Fruit fly (Drosophila melanogaster) whole organism: ENCODE results near the gene Nasp.

Source experiments
- CG8478 ChIP-seq: fragments of >200 bp; optimal IDR thresholded peaks from 2 replicates; lab custom pipeline; 2018; ENCODE audit warnings: inconsistent platforms
- Dll ChIP-seq: fragments of >200 bp; optimal IDR thresholded peaks from 2 replicates; lab custom pipeline; 2017
- EcR ChIP-seq, 2 experiments: fragments of >200 bp; optimal IDR thresholded peaks; 2 replicates each; lab custom pipeline; 2017; ENCODE audit warnings: missing biosample characterization in 2 of 2, missing genetic modification characterization in 2 of 2, missing genetic modification reagents in 2 of 2
- pan ChIP-seq: fragments of >200 bp; optimal IDR thresholded peaks from 2 replicates; lab custom pipeline; 2017
- psq ChIP-seq: fragments of >200 bp; optimal IDR thresholded peaks from 2 replicates; lab custom pipeline; 2017
- usp ChIP-seq: fragments of >200 bp; optimal IDR thresholded peaks from 2 replicates; lab custom pipeline; 2017; ENCODE audit warnings: missing biosample characterization, missing genetic modification characterization, mixed read lengths

dm6 chr3R:8793726-8794125, 46.1 kb downstream of the Nasp start:
- TF ChIP-seq pan (lab: Kevin White, UChicago) (no peak), Dll (lab: Kevin White, UChicago) (no peak), psq (lab: Kevin White, UChicago) (no peak), CG8478 (lab: Kevin White, UChicago) (no peak), EcR (GFP tag; optimal IDR thresholded peaks at IDR 0.05; lab: Kevin White, UChicago) (no peak), usp (GFP tag; lab: Kevin White, UChicago) (no peak)
